Worm (Caenorhabditis elegans) whole organism, L1 larva: Measurements from ENCODE around the gene air-1.

Source experiments
- ama-1 ChIP-seq: fragments of 150-350 bp; optimal IDR thresholded peaks from 2 replicates; lab custom pipeline; 2014
- blmp-1 ChIP-seq: fragments of 150-350 bp; optimal IDR thresholded peaks from 2 replicates; lab custom pipeline; 2014; ENCODE audit warnings: missing biosample characterization, missing genetic modification characterization
- efl-1 ChIP-seq, 4 experiments: fragments of 150-350 bp; optimal IDR thresholded peaks in 3 of 4; peaks in 1 of 4; 1 replicate in 1 of 4; 2 replicates in 3 of 4; lab custom pipeline; 2014; ENCODE audit warnings: missing biosample characterization in 2 of 4, missing genetic modification characterization in 2 of 4, missing genetic modification reagents in 2 of 4
- lin-14 ChIP-seq: fragments of 200-800 bp; sonication (Bioruptor generic); optimal IDR thresholded peaks from 2 replicates; lab custom pipeline; 2018; ENCODE audit warnings: mild to moderate bottlenecking, missing genetic modification characterization, moderate library complexity, missing compliant biosample characterization
- nhr-237 ChIP-seq: fragments of 150-350 bp; optimal IDR thresholded peaks from 2 replicates; lab custom pipeline; 2014; ENCODE audit warnings: missing biosample characterization, missing genetic modification characterization
- nhr-47 ChIP-seq: sonication (generic microtip); optimal IDR thresholded peaks from 2 replicates; lab custom pipeline; 2016; ENCODE audit warnings: mild to moderate bottlenecking, missing genetic modification characterization, moderate library complexity, missing compliant biosample characterization
- nhr-90 ChIP-seq: sonication (generic microtip); optimal IDR thresholded peaks from 2 replicates; lab custom pipeline; 2016; ENCODE audit warnings: mild to moderate bottlenecking, missing genetic modification characterization, missing compliant biosample characterization; ENCODE audit not compliant: poor library complexity
- pqm-1 ChIP-seq: sonication (generic microtip); optimal IDR thresholded peaks from 3 replicates; lab custom pipeline; 2017; ENCODE audit warnings: missing biosample characterization, missing genetic modification characterization
- skn-1 ChIP-seq: fragments of 150-350 bp; optimal IDR thresholded peaks from 2 replicates; lab custom pipeline; 2014; ENCODE audit warnings: missing biosample characterization, missing genetic modification characterization
- zag-1 ChIP-seq: fragments of 150-350 bp; optimal IDR thresholded peaks from 2 replicates; lab custom pipeline; 2014; ENCODE audit warnings: missing biosample characterization, missing genetic modification characterization
- ztf-4 ChIP-seq: fragments of 150-350 bp; optimal IDR thresholded peaks from 2 replicates; lab custom pipeline; 2014; ENCODE audit warnings: missing biosample characterization, missing genetic modification characterization

ce11 chrV:8217118-8217517, 4.2 kb upstream of the air-1 start:
- TF ChIP-seq ztf-4 (tag; lab: Kevin White, UChicago) = no peak
- TF ChIP-seq zag-1 = no peak
- TF ChIP-seq pqm-1 (tag; lab: Kevin White, UChicago) = peak; percentile 91
- TF ChIP-seq nhr-237 (tag; lab: Kevin White, UChicago) = no peak
- TF ChIP-seq efl-1 (optimal IDR thresholded peaks at IDR 0.05; lab: Kevin White, UChicago) = no peak
- TF ChIP-seq efl-1 (GFP tag; optimal IDR thresholded peaks at IDR 0.05 in 1 of 2; lab: Kevin White, UChicago) = peak in 1 of 2 experiments; percentile 58
- no peak for TF ChIP-seq nhr-47
- no peak for TF ChIP-seq nhr-90
- no peak for TF ChIP-seq ama-1 (lab: Kevin White, UChicago)
- no peak for TF ChIP-seq blmp-1
- TF ChIP-seq skn-1 = no peak
- no peak for TF ChIP-seq lin-14 (GFP tag; lab: Kevin White, UChicago)
